Fruit fly (Drosophila melanogaster): Measurements from ENCODE around the gene PCNA2.

DNA sequence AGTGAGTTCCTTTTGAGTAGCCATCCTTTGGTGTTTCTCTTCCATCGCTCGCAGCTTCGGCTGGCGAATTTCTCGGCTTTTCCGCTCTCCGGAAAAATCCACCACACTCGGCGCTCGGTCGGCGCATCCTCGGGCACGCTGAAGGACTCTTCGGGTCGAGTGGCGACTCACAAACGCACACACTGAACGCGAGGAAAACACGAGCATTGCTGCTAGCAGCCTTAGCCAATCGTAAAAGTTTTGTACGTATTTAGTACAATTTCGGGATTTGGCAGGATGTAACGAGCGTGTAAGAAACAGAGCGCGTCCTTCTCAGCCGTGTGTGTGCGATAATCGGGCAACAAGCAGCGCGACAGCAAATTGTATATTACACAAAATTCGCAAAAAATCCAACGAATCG lies 22.5 kb upstream of the PCNA2 start, which contains the start of gene CG46244:
- no peak for TF ChIP-seq Dfd (GFP tag; optimal IDR thresholded peaks at IDR 0.05)
- no peak for TF ChIP-seq GATAd (GFP tag; optimal IDR thresholded peaks at IDR 0.05)
- TF ChIP-seq h (GFP tag; optimal IDR thresholded peaks at IDR 0.05), result no peak
- no peak for TF ChIP-seq Hnf4 (GFP tag; optimal IDR thresholded peaks at IDR 0.05)
- no peak for TF ChIP-seq OdsH (GFP tag; optimal IDR thresholded peaks at IDR 0.05)
- no peak for TF ChIP-seq lola (GFP tag; optimal IDR thresholded peaks at IDR 0.05)
- TF ChIP-seq psq (GFP tag; optimal IDR thresholded peaks at IDR 0.05), result no peak
- TF ChIP-seq fru (GFP tag; optimal IDR thresholded peaks at IDR 0.05), result no peak
- TF ChIP-seq rgr (GFP tag; optimal IDR thresholded peaks at IDR 0.05), result no peak
- TF ChIP-seq Myc (optimal IDR thresholded peaks at IDR 0.05), result no peak
- no peak for TF ChIP-seq N (GFP tag; optimal IDR thresholded peaks at IDR 0.05)
- no peak for TF ChIP-seq tai (GFP tag; optimal IDR thresholded peaks at IDR 0.05)
- TF ChIP-seq brk (GFP tag; optimal IDR thresholded peaks at IDR 0.05), result no peak

Data from whole organism, wandering third instar larva.